Worm (Caenorhabditis elegans) whole organism, late embryonic: ENCODE measurements around the gene F07C6.4.

Experiments used
- C08G9.2 ChIP-seq: sonication (generic microtip); optimal IDR thresholded peaks from 2 replicates; lab custom pipeline; 2016; ENCODE audit warnings: mild to moderate bottlenecking, missing genetic modification characterization, moderate library complexity, missing compliant biosample characterization
- F13H6.1 ChIP-seq: sonication (generic microtip); optimal IDR thresholded peaks from 2 replicates; lab custom pipeline; 2016; ENCODE audit warnings: missing genetic modification characterization, missing compliant biosample characterization
- ahr-1 ChIP-seq: sonication (generic microtip); optimal IDR thresholded peaks from 2 replicates; lab custom pipeline; 2016; ENCODE audit warnings: missing genetic modification characterization, missing compliant biosample characterization
- ama-1 ChIP-seq: fragments of 150-350 bp; optimal IDR thresholded peaks from 2 replicates; lab custom pipeline; 2014
- ceh-14 ChIP-seq: sonication (generic microtip); optimal IDR thresholded peaks from 2 replicates; lab custom pipeline; 2016; ENCODE audit warnings: missing genotype, missing genetic modification characterization, missing compliant biosample characterization
- ceh-18 ChIP-seq: sonication (generic microtip); optimal IDR thresholded peaks from 2 replicates; lab custom pipeline; 2016; ENCODE audit warnings: missing genetic modification characterization, missing compliant biosample characterization
- ceh-22 ChIP-seq: sonication (generic microtip); optimal IDR thresholded peaks from 2 replicates; lab custom pipeline; 2017; ENCODE audit warnings: missing biosample characterization, missing genetic modification characterization
- ceh-30 ChIP-seq: fragments of 150-350 bp; optimal IDR thresholded peaks from 2 replicates; lab custom pipeline; 2014; ENCODE audit warnings: missing biosample characterization, missing genetic modification characterization
- ceh-34 ChIP-seq: sonication (generic microtip); optimal IDR thresholded peaks from 2 replicates; lab custom pipeline; 2016; ENCODE audit warnings: mild to moderate bottlenecking, missing genetic modification characterization, missing compliant biosample characterization
- ceh-6 ChIP-seq: fragments of 200-800 bp; sonication (Bioruptor generic); optimal IDR thresholded peaks from 2 replicates; lab custom pipeline; 2018; ENCODE audit warnings: mild to moderate bottlenecking, missing genetic modification characterization, missing compliant biosample characterization
- dmd-4 ChIP-seq: sonication (generic microtip); optimal IDR thresholded peaks from 2 replicates; lab custom pipeline; 2016; ENCODE audit warnings: borderline replicate concordance, missing genetic modification characterization, missing compliant biosample characterization
- elt-2 ChIP-seq: sonication (generic microtip); optimal IDR thresholded peaks from 2 replicates; lab custom pipeline; 2016; ENCODE audit warnings: missing genetic modification reagents, missing genetic modification characterization, missing compliant biosample characterization
- eyg-1 ChIP-seq: sonication (generic microtip); optimal IDR thresholded peaks from 2 replicates; lab custom pipeline; 2016; ENCODE audit warnings: missing genotype, missing genetic modification characterization, missing compliant biosample characterization
- fax-1 ChIP-seq: sonication (generic microtip); optimal IDR thresholded peaks from 2 replicates; lab custom pipeline; 2016; ENCODE audit warnings: missing genotype, missing genetic modification characterization, missing compliant biosample characterization
- fkh-10 ChIP-seq: fragments of 150-350 bp; optimal IDR thresholded peaks from 2 replicates; lab custom pipeline; 2014; ENCODE audit warnings: missing biosample characterization, missing genetic modification reagents, missing genetic modification characterization
- gmeb-2 ChIP-seq: sonication (generic microtip); optimal IDR thresholded peaks from 2 replicates; lab custom pipeline; 2016; ENCODE audit warnings: missing genetic modification characterization, inconsistent platforms, missing compliant biosample characterization
- hlh-15 ChIP-seq: sonication (generic microtip); optimal IDR thresholded peaks from 2 replicates; lab custom pipeline; 2016; ENCODE audit warnings: missing genetic modification characterization, missing compliant biosample characterization
- hlh-8 ChIP-seq: sonication (generic microtip); optimal IDR thresholded peaks from 2 replicates; lab custom pipeline; 2016; ENCODE audit warnings: missing genotype, missing genetic modification characterization, missing compliant biosample characterization
- lim-6 ChIP-seq: sonication (generic microtip); optimal IDR thresholded peaks from 2 replicates; lab custom pipeline; 2016; ENCODE audit warnings: missing genetic modification characterization, missing compliant biosample characterization
- mec-3 ChIP-seq: sonication (generic microtip); optimal IDR thresholded peaks from 2 replicates; lab custom pipeline; 2016; ENCODE audit warnings: borderline replicate concordance, missing genetic modification characterization, missing compliant biosample characterization
- nfya-1 ChIP-seq: sonication (generic microtip); optimal IDR thresholded peaks from 2 replicates; lab custom pipeline; 2017; ENCODE audit warnings: missing genetic modification characterization, mild to moderate bottlenecking, missing compliant biosample characterization, antibody characterized with exemption, moderate library complexity
- nhr-11 ChIP-seq: fragments of 150-350 bp; optimal IDR thresholded peaks from 2 replicates; lab custom pipeline; 2014; ENCODE audit warnings: missing biosample characterization, missing genetic modification characterization
- nhr-232 ChIP-seq: sonication (generic microtip); optimal IDR thresholded peaks from 2 replicates; lab custom pipeline; 2016; ENCODE audit warnings: missing genetic modification characterization, missing compliant biosample characterization
- odd-2 ChIP-seq: sonication (generic microtip); optimal IDR thresholded peaks from 2 replicates; lab custom pipeline; 2017; ENCODE audit warnings: antibody characterized with exemption, mild to moderate bottlenecking, missing genetic modification characterization, missing compliant biosample characterization
- pat-9 ChIP-seq: fragments of 200-800 bp; sonication (Bioruptor generic); optimal IDR thresholded peaks from 2 replicates; lab custom pipeline; 2018; ENCODE audit warnings: mild to moderate bottlenecking, missing genetic modification characterization, moderate library complexity, missing compliant biosample characterization
- pha-4 ChIP-seq: fragments of 150-350 bp; optimal IDR thresholded peaks from 2 replicates; lab custom pipeline; 2018; ENCODE audit warnings: missing biosample characterization, missing genetic modification reagents, missing genetic modification characterization
- pros-1 ChIP-seq: fragments of 150-350 bp; optimal IDR thresholded peaks from 2 replicates; lab custom pipeline; 2014; ENCODE audit warnings: missing biosample characterization, missing genetic modification reagents, missing genetic modification characterization
- rnt-1 ChIP-seq: sonication (generic microtip); optimal IDR thresholded peaks from 2 replicates; lab custom pipeline; 2016; ENCODE audit warnings: missing genetic modification characterization, missing compliant biosample characterization
- sox-2 ChIP-seq: fragments of 200-800 bp; sonication (Bioruptor generic); IDR thresholded peaks from 2 replicates; pipeline ENCODE4 v1.3.6; 2022; ENCODE audit warnings: missing genetic modification reagents, missing genetic modification characterization, missing compliant biosample characterization
- sox-4 ChIP-seq: sonication (generic microtip); optimal IDR thresholded peaks from 2 replicates; lab custom pipeline; 2017; ENCODE audit warnings: mild to moderate bottlenecking, missing genetic modification characterization, inconsistent platforms, missing compliant biosample characterization
- syd-9 ChIP-seq: sonication (generic microtip); optimal IDR thresholded peaks from 2 replicates; lab custom pipeline; 2016; ENCODE audit warnings: mild to moderate bottlenecking, missing genetic modification characterization, moderate library complexity, missing compliant biosample characterization
- unc-3 ChIP-seq, 2 experiments: fragments of 200-800 bp in 1 of 2; sonication (Bioruptor generic) in 1 of 2; sonication (generic microtip) in 1 of 2; conservative IDR thresholded peaks in 1 of 2; optimal IDR thresholded peaks in 1 of 2; 2 replicates each; pipeline versions ENCODE4 v1.3.6 to Lab custom; 2016 to 2022; ENCODE audit warnings: missing compliant biosample characterization in 2 of 2, missing genetic modification characterization in 2 of 2, missing genetic modification reagents in 1 of 2
- unc-55 ChIP-seq: sonication (generic microtip); optimal IDR thresholded peaks from 2 replicates; lab custom pipeline; 2017; ENCODE audit warnings: missing biosample characterization, missing genetic modification reagents, missing genetic modification characterization
- zip-5 ChIP-seq: sonication (generic microtip); optimal IDR thresholded peaks from 2 replicates; lab custom pipeline; 2016; ENCODE audit warnings: missing genetic modification characterization, missing compliant biosample characterization

The F07C6.4 gene

DNA sequence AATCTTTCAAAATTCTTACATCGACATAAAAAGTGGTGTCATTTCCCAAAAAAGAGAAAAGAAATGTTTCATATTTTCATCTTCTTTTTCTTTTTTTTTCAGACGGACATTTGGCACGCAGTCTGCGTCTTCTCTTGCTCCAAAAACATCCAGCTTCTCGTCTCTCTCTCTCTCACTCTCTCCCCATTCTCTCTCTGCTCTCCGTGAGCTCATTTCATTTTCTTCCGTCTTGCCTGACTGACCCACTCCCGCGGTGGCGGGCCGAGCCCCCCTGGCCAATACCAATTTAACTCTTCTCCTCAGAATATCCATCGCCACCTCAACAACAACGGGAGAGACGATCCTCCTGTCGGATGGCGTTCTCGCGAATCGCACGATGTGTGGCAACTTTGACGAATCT lies 39.9 kb downstream of the F07C6.4 start, which contains the start of gene txt-19 (continued):
- TF ChIP-seq sox-4 (tag; lab: Kevin White, UChicago) (no peak), ceh-30 (no peak), unc-55 (GFP tag; lab: Kevin White, UChicago) (no peak), ceh-18 (tag; lab: Kevin White, UChicago) (peak; percentile 35), zip-5 (no peak), ceh-14 (tag; lab: Kevin White, UChicago) (peak; percentile 53), nhr-232 (tag; lab: Kevin White, UChicago) (no peak), hlh-8 (tag; lab: Kevin White, UChicago) (no peak), mec-3 (tag; lab: Kevin White, UChicago) (no peak), ceh-22 (no peak), nfya-1 (tag; lab: Kevin White, UChicago) (peak; percentile 9), sox-2 (GFP tag; lab: Robert Waterston, UW) (no peak), pha-4 (tag; lab: Kevin White, UChicago) (no peak), ama-1 (lab: Kevin White, UChicago) (no peak), fkh-10 (GFP tag; lab: Kevin White, UChicago) (no peak), odd-2 (tag; lab: Kevin White, UChicago) (no peak), rnt-1 (no peak), eyg-1 (tag; lab: Kevin White, UChicago) (no peak), lim-6 (no peak), F13H6.1 (no peak), syd-9 (tag; lab: Kevin White, UChicago) (no peak)

DNA sequence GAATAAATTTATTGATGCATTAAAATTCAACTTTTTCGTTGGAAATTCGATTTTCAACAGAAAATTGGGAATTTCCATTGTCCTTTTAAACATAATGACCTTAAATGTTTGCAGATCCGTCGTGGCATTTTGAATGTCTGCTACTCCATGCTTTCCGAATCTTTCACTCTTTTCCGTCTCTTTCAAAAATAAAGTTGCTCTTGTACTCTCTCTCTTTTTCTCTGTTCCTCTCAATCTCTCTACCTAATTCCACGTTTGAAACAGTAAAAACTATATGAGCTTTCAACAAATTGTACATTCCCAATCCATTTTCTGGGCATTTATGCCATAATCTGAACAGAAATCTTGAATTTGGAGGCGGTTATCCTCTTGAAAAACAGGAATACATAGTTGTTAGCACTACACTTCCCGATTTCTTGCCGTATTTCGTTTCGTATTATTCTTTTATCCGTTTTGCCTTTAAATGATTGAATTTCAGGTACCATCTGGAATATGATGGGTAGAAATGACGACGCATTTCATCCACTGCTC lies 43.4 kb downstream of the F07C6.4 start, which contains the start of gene srf-3:
Gene srf-3, plus strand, starts transcription at position 481 of the 531 bp plus-strand sequence.
- no peak for TF ChIP-seq fax-1 (tag; lab: Kevin White, UChicago)
- TF ChIP-seq ceh-30: no peak
- TF ChIP-seq ceh-34 (tag; lab: Kevin White, UChicago): no peak
- TF ChIP-seq, all 69 proteins: peak for 0

DNA sequence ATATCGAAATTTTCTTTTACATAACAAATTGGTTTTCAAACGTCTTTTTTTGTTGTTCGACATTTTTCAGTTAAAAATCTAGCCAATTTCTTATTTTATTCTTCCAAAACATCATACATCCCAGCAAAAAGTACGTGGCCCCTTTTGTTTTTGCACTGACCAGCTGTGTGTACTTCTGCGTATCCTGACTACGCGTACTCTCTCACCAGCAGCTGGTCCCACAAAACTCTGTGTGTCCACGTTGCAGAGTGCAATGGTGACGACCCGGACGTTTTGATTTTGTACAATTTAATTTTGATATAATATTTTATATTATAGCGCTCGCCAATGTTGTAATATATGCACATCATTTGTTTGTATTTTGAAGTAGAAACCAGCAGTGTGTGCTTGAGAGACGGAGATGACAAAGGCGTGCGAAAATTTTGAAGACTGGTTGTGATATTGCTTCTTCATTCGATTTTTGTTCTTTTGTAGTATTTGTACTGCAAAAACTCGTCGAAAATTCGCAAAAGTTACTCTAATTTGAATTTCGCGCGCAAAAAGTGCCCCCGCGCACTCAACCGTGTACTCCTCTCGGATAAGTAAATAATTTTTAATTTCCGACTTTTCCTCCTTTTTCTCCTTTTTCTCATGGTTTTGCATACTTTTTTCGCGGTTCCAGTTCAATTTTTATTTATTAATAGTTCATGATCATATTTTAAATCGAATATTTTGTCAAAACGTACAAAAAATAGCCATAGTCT lies 48.8 kb downstream of the F07C6.4 start:
- TF ChIP-seq gmeb-2: no peak
- TF ChIP-seq elt-2 (tag; lab: Kevin White, UChicago): peak; percentile 38
- TF ChIP-seq hlh-8 (tag; lab: Kevin White, UChicago): peak; percentile 37
- peak; percentile 14 for TF ChIP-seq nfya-1 (tag; lab: Kevin White, UChicago)

- TF ChIP-seq pha-4 (tag; lab: Kevin White, UChicago): no peak
- no peak for TF ChIP-seq pros-1 (tag; lab: Kevin White, UChicago)
- TF ChIP-seq ahr-1 (tag; lab: Kevin White, UChicago): no peak
- no peak for TF ChIP-seq C08G9.2 (tag; lab: Kevin White, UChicago)
- TF ChIP-seq fax-1 (tag; lab: Kevin White, UChicago): no peak
- no peak for TF ChIP-seq unc-55 (GFP tag; lab: Kevin White, UChicago)
Measured at ce11 chrIV:12855248-12855647, 49.5 kb downstream of the F07C6.4 start, which contains the start of gene nstp-5. TSS of gene nstp-5 (plus strand) at chrIV:12855548.

DNA sequence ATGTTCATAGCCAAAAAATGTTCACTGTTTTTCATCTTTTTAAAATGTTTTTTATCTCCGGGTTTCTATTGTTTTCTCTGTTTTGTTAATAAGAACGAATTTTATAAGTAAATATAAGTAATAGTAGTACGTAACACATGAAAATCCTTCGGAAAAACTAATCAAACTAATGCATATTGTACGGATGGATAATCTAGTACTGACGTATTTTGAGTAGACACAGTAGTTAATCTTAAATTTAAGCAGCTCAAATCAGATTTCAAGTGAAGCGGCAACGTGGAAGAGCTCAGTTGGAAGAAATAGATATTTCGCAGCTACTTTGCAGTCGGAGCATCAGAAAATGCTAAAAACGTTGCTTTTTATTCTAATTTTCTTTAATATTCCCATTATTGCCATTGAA lies 54.1 kb downstream of the F07C6.4 start, which contains the start of gene gcy-18:
Gene gcy-18, plus strand, starts transcription at position 301 of the 400 bp plus-strand sequence.
- TF ChIP-seq hlh-15 (tag; lab: Kevin White, UChicago): no peak
- no peak for TF ChIP-seq dmd-4 (tag; lab: Kevin White, UChicago)
- no peak for TF ChIP-seq pat-9
- TF ChIP-seq ceh-6 (GFP tag; lab: Kevin White, UChicago): no peak
- TF ChIP-seq unc-3 (GFP tag; conservative IDR thresholded peaks at IDR 0.05; lab: Robert Waterston, UW): no peak
- no peak for TF ChIP-seq unc-3 (tag; optimal IDR thresholded peaks at IDR 0.05; lab: Kevin White, UChicago)
- TF ChIP-seq nhr-11 (tag; lab: Kevin White, UChicago): no peak
